Fruit fly (Drosophila melanogaster) whole organism, prepupa: Measurements from ENCODE around the gene cerv.

Experiments used
- Blimp-1 ChIP-seq: fragments of 200-800 bp; sonication (Bioruptor generic); optimal IDR thresholded peaks from 3 replicates; lab custom pipeline; 2017; ENCODE audit warnings: missing biosample characterization, missing genetic modification characterization, mild to moderate bottlenecking, moderate library complexity, missing genetic modification reagents
- CG10631 ChIP-seq: fragments of 200-800 bp; sonication (Bioruptor generic); optimal IDR thresholded peaks from 2 replicates; lab custom pipeline; 2016; ENCODE audit warnings: missing biosample characterization, missing genetic modification characterization
- CG10669 ChIP-seq: fragments of 200-800 bp; sonication (Bioruptor generic); optimal IDR thresholded peaks from 3 replicates; lab custom pipeline; 2018; ENCODE audit warnings: missing biosample characterization, mild to moderate bottlenecking, missing genetic modification characterization, moderate library complexity
- CG11294 ChIP-seq: fragments of 200-800 bp; sonication (Bioruptor generic); IDR thresholded peaks from 2 replicates; pipeline ENCODE4 v1.3.6; 2022; ENCODE audit warnings: missing biosample characterization, missing genetic modification characterization
- CG11762 ChIP-seq: fragments of 200-800 bp; sonication (Bioruptor generic); optimal IDR thresholded peaks from 3 replicates; lab custom pipeline; 2016; ENCODE audit warnings: missing biosample characterization, missing genetic modification characterization; ENCODE audit not compliant: insufficient read depth
- CG15336 ChIP-seq: fragments of 200-800 bp; sonication (Bioruptor generic); IDR thresholded peaks from 2 replicates; pipeline ENCODE4 v1.3.6; 2022; ENCODE audit warnings: missing biosample characterization, missing genetic modification characterization
- CG1621 ChIP-seq: fragments of 200-800 bp; sonication (Bioruptor generic); optimal IDR thresholded peaks from 3 replicates; lab custom pipeline; 2018; ENCODE audit warnings: missing biosample characterization, mild to moderate bottlenecking, missing genetic modification characterization
- CG16779 ChIP-seq: fragments of 200-800 bp; sonication (Bioruptor generic); optimal IDR thresholded peaks from 3 replicates; lab custom pipeline; 2017; ENCODE audit warnings: missing biosample characterization, mild to moderate bottlenecking, missing genetic modification characterization
- CG3032 ChIP-seq: fragments of 200-800 bp; optimal IDR thresholded peaks from 2 replicates; lab custom pipeline; 2019; ENCODE audit warnings: missing biosample characterization, mild to moderate bottlenecking, missing genetic modification characterization, moderate library complexity
- CG31627 ChIP-seq: fragments of 200-800 bp; sonication (Bioruptor generic); optimal IDR thresholded peaks from 3 replicates; lab custom pipeline; 2016; ENCODE audit warnings: missing biosample characterization, missing genetic modification characterization
- CG32006 ChIP-seq: fragments of 200-800 bp; sonication (Bioruptor generic); optimal IDR thresholded peaks from 3 replicates; lab custom pipeline; 2017; ENCODE audit warnings: missing biosample characterization, mild to moderate bottlenecking, missing genetic modification characterization
- CG34406 ChIP-seq: fragments of 200-800 bp; sonication (Bioruptor generic); optimal IDR thresholded peaks from 3 replicates; lab custom pipeline; 2016; ENCODE audit warnings: missing biosample characterization, missing genetic modification characterization
- CG3919 ChIP-seq: fragments of 200-800 bp; sonication (Bioruptor generic); optimal IDR thresholded peaks from 3 replicates; lab custom pipeline; 2016; ENCODE audit warnings: missing biosample characterization, missing genetic modification characterization
- CG6163 ChIP-seq: fragments of 200-800 bp; sonication (Bioruptor generic); IDR thresholded peaks from 3 replicates; pipeline ENCODE4 v1.3.6; 2022; ENCODE audit warnings: missing biosample characterization, missing genetic modification characterization
- CG6276 ChIP-seq: fragments of 200-800 bp; sonication (Bioruptor generic); optimal IDR thresholded peaks from 2 replicates; lab custom pipeline; 2017; ENCODE audit warnings: missing biosample characterization, mild to moderate bottlenecking, missing genetic modification characterization
- CG6792 ChIP-seq: fragments of 200-800 bp; sonication (Bioruptor generic); optimal IDR thresholded peaks from 3 replicates; lab custom pipeline; 2016; ENCODE audit warnings: missing biosample characterization, missing genetic modification characterization
- CG6808 ChIP-seq: fragments of 200-800 bp; sonication (Bioruptor generic); optimal IDR thresholded peaks from 3 replicates; lab custom pipeline; 2017; ENCODE audit warnings: missing biosample characterization, missing genetic modification characterization, mild to moderate bottlenecking, moderate library complexity, missing genetic modification reagents
- CG7368 ChIP-seq: fragments of 200-800 bp; sonication (Bioruptor generic); optimal IDR thresholded peaks from 3 replicates; lab custom pipeline; 2016; ENCODE audit warnings: missing biosample characterization, missing genetic modification characterization
- CG8119 ChIP-seq: fragments of 200-800 bp; sonication (Bioruptor generic); IDR thresholded peaks from 3 replicates; pipeline ENCODE4 v1.3.6; 2022; ENCODE audit warnings: missing biosample characterization, missing genetic modification characterization
- CG8319 ChIP-seq: fragments of 200-800 bp; sonication (Bioruptor generic); optimal IDR thresholded peaks from 3 replicates; lab custom pipeline; 2016; ENCODE audit warnings: missing biosample characterization, missing genetic modification characterization
- CG8632 ChIP-seq: fragments of 200-800 bp; sonication (Bioruptor generic); optimal IDR thresholded peaks from 3 replicates; lab custom pipeline; 2016; ENCODE audit warnings: missing biosample characterization, missing genetic modification characterization
- CG9139 ChIP-seq: fragments of 200-800 bp; sonication (Bioruptor generic); optimal IDR thresholded peaks from 3 replicates; lab custom pipeline; 2017; ENCODE audit warnings: missing biosample characterization, mild to moderate bottlenecking, missing genetic modification characterization
- Eip75B ChIP-seq: fragments of 200-800 bp; sonication (Bioruptor generic); optimal IDR thresholded peaks from 3 replicates; lab custom pipeline; 2016; ENCODE audit warnings: missing biosample characterization, missing genetic modification characterization
- Eip93F ChIP-seq: fragments of 200-800 bp; sonication (Bioruptor generic); optimal IDR thresholded peaks from 2 replicates; lab custom pipeline; 2016; ENCODE audit warnings: missing biosample characterization, mild to moderate bottlenecking, missing genetic modification characterization
- Ets21C ChIP-seq: fragments of 200-800 bp; sonication (Bioruptor generic); optimal IDR thresholded peaks from 3 replicates; lab custom pipeline; 2016; ENCODE audit warnings: missing biosample characterization, missing genetic modification characterization
- Ets96B ChIP-seq: fragments of 200-800 bp; optimal IDR thresholded peaks from 2 replicates; lab custom pipeline; 2019; ENCODE audit warnings: missing biosample characterization, mild to moderate bottlenecking, missing genetic modification characterization, moderate library complexity
- Gug ChIP-seq: fragments of 200-800 bp; sonication (Bioruptor generic); IDR thresholded peaks from 2 replicates; pipeline ENCODE4 v1.3.6; 2022; ENCODE audit warnings: missing biosample characterization, missing genetic modification characterization
- Hr38 ChIP-seq: sonication (Bioruptor generic); optimal IDR thresholded peaks from 2 replicates; lab custom pipeline; 2016; ENCODE audit warnings: missing biosample characterization, missing genetic modification characterization
- Hr39 ChIP-seq: fragments of 200-800 bp; sonication (Bioruptor generic); optimal IDR thresholded peaks from 2 replicates; lab custom pipeline; 2016; ENCODE audit warnings: missing biosample characterization, missing genetic modification characterization
- Hr4 ChIP-seq: fragments of 200-800 bp; sonication (Bioruptor generic); optimal IDR thresholded peaks from 3 replicates; lab custom pipeline; 2016; ENCODE audit warnings: missing biosample characterization, missing genetic modification characterization
- Lpt ChIP-seq: fragments of 200-800 bp; sonication (Bioruptor generic); optimal IDR thresholded peaks from 3 replicates; lab custom pipeline; 2016; ENCODE audit warnings: missing biosample characterization, missing genetic modification characterization
- Met ChIP-seq: fragments of 200-800 bp; sonication (Bioruptor generic); optimal IDR thresholded peaks from 3 replicates; lab custom pipeline; 2016; ENCODE audit warnings: missing biosample characterization, missing genetic modification characterization
- OdsH ChIP-seq: fragments of 200-800 bp; sonication (Bioruptor generic); optimal IDR thresholded peaks from 3 replicates; lab custom pipeline; 2016; ENCODE audit warnings: missing biosample characterization, missing genetic modification characterization
- Smox ChIP-seq: fragments of 200-800 bp; sonication (Bioruptor generic); optimal IDR thresholded peaks from 3 replicates; lab custom pipeline; 2016; ENCODE audit warnings: missing biosample characterization, missing genetic modification characterization
- Sox102F ChIP-seq: fragments of 200-800 bp; sonication (Bioruptor generic); optimal IDR thresholded peaks from 2 replicates; lab custom pipeline; 2016; ENCODE audit warnings: missing biosample characterization, mild to moderate bottlenecking, missing genetic modification characterization
- Sox14 ChIP-seq: fragments of 200-800 bp; sonication (Bioruptor generic); optimal IDR thresholded peaks from 3 replicates; lab custom pipeline; 2016; ENCODE audit warnings: missing biosample characterization, missing genetic modification characterization
- Sox15 ChIP-seq: fragments of 200-800 bp; sonication (Bioruptor generic); optimal IDR thresholded peaks from 3 replicates; lab custom pipeline; 2016; ENCODE audit warnings: missing biosample characterization, missing genetic modification characterization
- achi ChIP-seq: fragments of 200-800 bp; sonication (Bioruptor generic); optimal IDR thresholded peaks from 3 replicates; lab custom pipeline; 2016; ENCODE audit warnings: missing biosample characterization, missing genetic modification characterization
- acj6 ChIP-seq: fragments of 200-800 bp; sonication (Bioruptor generic); optimal IDR thresholded peaks from 3 replicates; lab custom pipeline; 2016; ENCODE audit warnings: missing biosample characterization, missing genetic modification characterization
- dac ChIP-seq: fragments of 200-800 bp; sonication (Bioruptor generic); optimal IDR thresholded peaks from 2 replicates; lab custom pipeline; 2017; ENCODE audit warnings: missing biosample characterization, mild to moderate bottlenecking, missing genetic modification characterization
- dsx ChIP-seq: fragments of 200-800 bp; optimal IDR thresholded peaks from 3 replicates; lab custom pipeline; 2019; ENCODE audit warnings: missing biosample characterization, mild to moderate bottlenecking, missing genetic modification characterization, moderate library complexity; ENCODE audit not compliant: poor library complexity, severe bottlenecking
- eg ChIP-seq: fragments of 200-800 bp; sonication (Bioruptor generic); IDR thresholded peaks from 3 replicates; pipeline ENCODE4 v1.3.6; 2022; ENCODE audit warnings: missing biosample characterization, missing genetic modification characterization
- esn ChIP-seq: fragments of 200-800 bp; sonication (Bioruptor generic); optimal IDR thresholded peaks from 2 replicates; lab custom pipeline; 2016; ENCODE audit warnings: missing biosample characterization, mild to moderate bottlenecking, missing genetic modification characterization, moderate library complexity
- fd59A ChIP-seq: fragments of 200-800 bp; sonication (Bioruptor generic); optimal IDR thresholded peaks from 2 replicates; lab custom pipeline; 2017; ENCODE audit warnings: missing biosample characterization, mild to moderate bottlenecking, missing genetic modification characterization, missing genetic modification reagents
- fd85E ChIP-seq: fragments of 200-800 bp; sonication (Bioruptor generic); optimal IDR thresholded peaks from 3 replicates; lab custom pipeline; 2016; ENCODE audit warnings: missing biosample characterization, missing genetic modification characterization
- fkh ChIP-seq: fragments of 200-800 bp; sonication (Bioruptor generic); optimal IDR thresholded peaks from 3 replicates; lab custom pipeline; 2017; ENCODE audit warnings: missing biosample characterization, mild to moderate bottlenecking, missing genetic modification characterization, moderate library complexity
- lz ChIP-seq: fragments of 200-800 bp; sonication (Bioruptor generic); optimal IDR thresholded peaks from 3 replicates; lab custom pipeline; 2016; ENCODE audit warnings: missing biosample characterization, missing genetic modification characterization
- net ChIP-seq: fragments of 200-800 bp; sonication (Bioruptor generic); optimal IDR thresholded peaks from 3 replicates; lab custom pipeline; 2016; ENCODE audit warnings: missing biosample characterization, missing genetic modification characterization
- pdm3 ChIP-seq: fragments of 200-800 bp; sonication (Bioruptor generic); optimal IDR thresholded peaks from 3 replicates; lab custom pipeline; 2016; ENCODE audit warnings: missing biosample characterization, missing genetic modification characterization
- spab ChIP-seq: fragments of 200-800 bp; sonication (Bioruptor generic); optimal IDR thresholded peaks from 2 replicates; lab custom pipeline; 2017; ENCODE audit warnings: missing biosample characterization, mild to moderate bottlenecking, missing genetic modification characterization, missing genetic modification reagents
- ss ChIP-seq, 2 experiments: fragments of 200-800 bp; sonication (Bioruptor generic); optimal IDR thresholded peaks; 2 replicates in 1 of 2; 3 replicates in 1 of 2; lab custom pipeline; 2017 to 2018; ENCODE audit warnings: mild to moderate bottlenecking in 2 of 2, missing biosample characterization in 2 of 2, missing genetic modification characterization in 2 of 2, moderate library complexity in 1 of 2
- svp ChIP-seq: fragments of 200-800 bp; sonication (Bioruptor generic); peaks from one replicate; lab custom pipeline; 2016; ENCODE audit warnings: missing biosample characterization, missing genetic modification characterization
- topi ChIP-seq: fragments of 200-800 bp; sonication (Bioruptor generic); optimal IDR thresholded peaks from 3 replicates; lab custom pipeline; 2016; ENCODE audit warnings: missing biosample characterization, missing genetic modification characterization

Gene cerv

DNA sequence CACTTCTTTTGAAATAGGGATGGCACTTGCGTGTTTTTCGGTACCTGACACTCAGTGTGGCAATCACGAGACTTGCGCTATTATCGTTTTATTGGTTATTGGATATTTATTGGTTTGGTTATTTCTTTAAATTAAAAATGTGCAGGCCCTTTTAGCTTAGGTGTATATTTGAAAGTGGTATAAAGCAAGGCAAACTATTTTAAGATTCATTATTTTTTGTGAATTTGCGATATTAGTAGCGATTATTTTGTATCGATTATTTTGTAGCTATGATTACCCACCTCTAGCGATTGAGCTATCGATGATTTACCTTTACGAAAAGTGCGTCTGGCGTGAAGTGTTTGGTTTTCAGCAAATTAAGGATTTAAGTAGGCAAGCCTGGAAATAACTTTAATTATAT, 4.9 kb upstream of the cerv start, which contains the start of the genes CG9215 and CG8097:
Gene CG9215, minus strand, starts transcription at position 22 of the 400 bp plus-strand sequence.
Gene CG8097, plus strand, starts transcription at position 307 of the 400 bp plus-strand sequence.
- TF ChIP-seq CG3032 (tag; lab: Kevin White, UChicago) (peak; percentile 52), acj6 (no peak), CG11294 (no peak), Lpt (no peak), CG1621 (tag; lab: Kevin White, UChicago) (no peak), spab (GFP tag; lab: Kevin White, UChicago) (no peak), CG6276 (no peak), Sox102F (GFP tag; lab: Kevin White, UChicago) (no peak), CG8319 (GFP tag; lab: Kevin White, UChicago) (no peak), dac (GFP tag; lab: Kevin White, UChicago) (no peak), Hr38 (GFP tag; lab: Kevin White, UChicago) (no peak), CG7368 (GFP tag; lab: Kevin White, UChicago) (no peak), CG6163 (GFP tag; lab: Robert Waterston, UW) (no peak), Eip75B (GFP tag; lab: Kevin White, UChicago) (no peak), CG10631 (GFP tag; lab: Kevin White, UChicago) (no peak), Smox (GFP tag; lab: Kevin White, UChicago) (no peak), Ets96B (tag; lab: Kevin White, UChicago) (peak; percentile 23), CG8119 (no peak), fd85E (GFP tag; lab: Kevin White, UChicago) (no peak), net (GFP tag; lab: Kevin White, UChicago) (no peak), pdm3 (no peak), CG9139 (GFP tag; lab: Kevin White, UChicago) (no peak), CG32006 (GFP tag; lab: Kevin White, UChicago) (no peak), CG34406 (GFP tag; lab: Kevin White, UChicago) (no peak), Sox14 (peak; percentile 46), Hr4 (GFP tag; lab: Kevin White, UChicago) (no peak), CG16779 (tag; lab: Kevin White, UChicago) (no peak), fkh (GFP tag; lab: Kevin White, UChicago) (no peak), CG10669 (GFP tag; lab: Kevin White, UChicago) (no peak), CG3919 (GFP tag; lab: Kevin White, UChicago) (no peak), OdsH (GFP tag; lab: Kevin White, UChicago) (no peak), Gug (GFP tag; lab: Robert Waterston, UW) (no peak), CG31627 (GFP tag; lab: Kevin White, UChicago) (peak; percentile 46), dsx (no peak), lz (peak; percentile 62), Met (GFP tag; lab: Kevin White, UChicago) (no peak), Sox15 (peak; percentile 13), Eip93F (GFP tag; lab: Kevin White, UChicago) (no peak), Blimp-1 (GFP tag; lab: Kevin White, UChicago) (no peak), esn (GFP tag; lab: Kevin White, UChicago) (peak; percentile 60), achi (GFP tag; lab: Kevin White, UChicago) (peak; percentile 38), ss (GFP tag; optimal IDR thresholded peaks at IDR 0.05; lab: Kevin White, UChicago) (no peak), CG8632 (GFP tag; lab: Kevin White, UChicago) (no peak), Hr39 (GFP tag; lab: Kevin White, UChicago) (peak; percentile 51), fd59A (GFP tag; lab: Kevin White, UChicago) (no peak), CG6792 (GFP tag; lab: Kevin White, UChicago) (no peak), svp (GFP tag; lab: Kevin White, UChicago) (no peak), Ets21C (GFP tag; lab: Kevin White, UChicago) (peak; percentile 49), topi (GFP tag; lab: Kevin White, UChicago) (peak; percentile 50), CG15336 (GFP tag; lab: Robert Waterston, UW) (no peak), CG11762 (GFP tag; lab: Kevin White, UChicago) (no peak), CG6808 (GFP tag; lab: Kevin White, UChicago) (no peak), eg (GFP tag; lab: Robert Waterston, UW) (no peak)
